Worm (Caenorhabditis elegans) whole organism, young adult: Measurements from ENCODE around the gene ceh-48.
A peak's percentile ranks its signal among the peaks of the same experiment; 100 is the strongest.

ENCODE experiments used
- F23B12.7 ChIP-seq: sonication (generic microtip); optimal IDR thresholded peaks from 2 replicates; lab custom pipeline; 2017; ENCODE audit warnings: missing genetic modification characterization, mild to moderate bottlenecking, missing compliant biosample characterization, antibody characterized with exemption, moderate library complexity; ENCODE audit not compliant: insufficient read depth
- F52B5.7 ChIP-seq: sonication (generic microtip); optimal IDR thresholded peaks from 2 replicates; lab custom pipeline; 2016; ENCODE audit warnings: mild to moderate bottlenecking, missing genetic modification characterization, missing compliant biosample characterization
- F55B11.4 ChIP-seq: sonication (generic microtip); optimal IDR thresholded peaks from 2 replicates; lab custom pipeline; 2016; ENCODE audit warnings: missing compliant biosample characterization, missing genetic modification characterization, borderline replicate concordance; ENCODE audit not compliant: insufficient read depth
- F57C9.4 ChIP-seq: sonication (generic microtip); optimal IDR thresholded peaks from 2 replicates; lab custom pipeline; 2017; ENCODE audit warnings: mild to moderate bottlenecking, missing genetic modification characterization, missing compliant biosample characterization
- T26A5.8 ChIP-seq: sonication (generic microtip); optimal IDR thresholded peaks from 2 replicates; lab custom pipeline; 2016; ENCODE audit warnings: missing genetic modification characterization, missing compliant biosample characterization
- Y67H2A.10 ChIP-seq: fragments of 200-800 bp; sonication (Bioruptor generic); conservative IDR thresholded peaks from 2 replicates; pipeline ENCODE4 v1.3.6; 2022; ENCODE audit warnings: missing genetic modification reagents, missing genetic modification characterization, missing compliant biosample characterization
- Y79H2A.3 ChIP-seq: fragments of 200-800 bp; sonication (Bioruptor generic); conservative IDR thresholded peaks from 2 replicates; pipeline ENCODE4 v1.3.6; 2022; ENCODE audit warnings: missing genetic modification reagents, missing genetic modification characterization, missing compliant biosample characterization
- attf-3 ChIP-seq: fragments of 200-800 bp; sonication (Bioruptor generic); conservative IDR thresholded peaks from 2 replicates; pipeline ENCODE4 v1.3.6; 2022; ENCODE audit warnings: missing genetic modification reagents, missing genetic modification characterization, missing compliant biosample characterization
- attf-5 ChIP-seq: fragments of 200-800 bp; sonication (Bioruptor generic); optimal IDR thresholded peaks from 2 replicates; lab custom pipeline; 2018; ENCODE audit warnings: mild to moderate bottlenecking, missing genetic modification characterization, missing compliant biosample characterization
- attf-6 ChIP-seq: fragments of 200-800 bp; sonication (Bioruptor generic); IDR thresholded peaks from 2 replicates; pipeline ENCODE4 v1.3.6; 2022; ENCODE audit warnings: missing genetic modification reagents, missing genetic modification characterization, missing compliant biosample characterization
- bed-1 ChIP-seq: fragments of 200-800 bp; sonication (Bioruptor generic); IDR thresholded peaks from 2 replicates; pipeline ENCODE4 v1.3.6; 2022; ENCODE audit warnings: missing genetic modification reagents, missing genetic modification characterization, missing compliant biosample characterization
- ccch-3 ChIP-seq: fragments of 200-800 bp; sonication (Bioruptor generic); optimal IDR thresholded peaks from 2 replicates; lab custom pipeline; 2018; ENCODE audit warnings: mild to moderate bottlenecking, missing genetic modification characterization, missing compliant biosample characterization
- ceh-100 ChIP-seq: fragments of 200-800 bp; sonication (Bioruptor generic); IDR thresholded peaks from 2 replicates; pipeline ENCODE4 v1.3.6; 2022; ENCODE audit warnings: missing genetic modification reagents, missing genetic modification characterization, missing compliant biosample characterization
- ceh-58 ChIP-seq: fragments of 200-800 bp; sonication (Bioruptor generic); IDR thresholded peaks from 2 replicates; pipeline ENCODE4 v1.3.6; 2022; ENCODE audit warnings: missing genetic modification characterization, missing compliant biosample characterization
- dox-1 ChIP-seq: fragments of 200-800 bp; sonication (Bioruptor generic); IDR thresholded peaks from 2 replicates; pipeline ENCODE4 v1.3.6; 2022; ENCODE audit warnings: missing genetic modification reagents, missing genetic modification characterization, missing compliant biosample characterization
- dpff-1 ChIP-seq: sonication (generic microtip); optimal IDR thresholded peaks from 2 replicates; lab custom pipeline; 2017; ENCODE audit warnings: mild to moderate bottlenecking, missing genetic modification characterization, missing compliant biosample characterization
- efl-1 ChIP-seq: fragments of 150-350 bp; optimal IDR thresholded peaks from 2 replicates; lab custom pipeline; 2014; ENCODE audit warnings: missing biosample characterization, missing genetic modification reagents, missing genetic modification characterization
- ekl-4 ChIP-seq: fragments of 200-800 bp; sonication (Bioruptor generic); IDR thresholded peaks from 2 replicates; pipeline ENCODE4 v1.3.6; 2022; ENCODE audit warnings: missing genetic modification reagents, missing genetic modification characterization, missing compliant biosample characterization
- him-1 ChIP-seq: sonication (generic microtip); optimal IDR thresholded peaks from 2 replicates; lab custom pipeline; 2016; ENCODE audit warnings: missing genotype, missing genetic modification reagents, missing genetic modification characterization, missing compliant biosample characterization
- hmg-1.2 ChIP-seq: fragments of 200-800 bp; sonication (Bioruptor generic); IDR thresholded peaks from 2 replicates; pipeline ENCODE4 v1.3.6; 2022; ENCODE audit warnings: missing genetic modification reagents, missing genetic modification characterization, missing compliant biosample characterization
- lag-1 ChIP-seq: fragments of 200-800 bp; sonication (Bioruptor generic); IDR thresholded peaks from 2 replicates; pipeline ENCODE4 v1.3.6; 2022; ENCODE audit warnings: missing genetic modification reagents, missing genetic modification characterization, missing compliant biosample characterization
- let-526 ChIP-seq: fragments of 200-800 bp; sonication (Bioruptor generic); IDR thresholded peaks from 2 replicates; pipeline ENCODE4 v1.3.6; 2022; ENCODE audit warnings: missing genetic modification reagents, missing genetic modification characterization, missing compliant biosample characterization
- lir-1 ChIP-seq: fragments of 200-800 bp; sonication (Bioruptor generic); conservative IDR thresholded peaks from 2 replicates; pipeline ENCODE4 v1.3.6; 2022; ENCODE audit warnings: missing genetic modification reagents, missing genetic modification characterization, missing compliant biosample characterization
- lsy-27 ChIP-seq: sonication (generic microtip); optimal IDR thresholded peaks from 2 replicates; lab custom pipeline; 2017; ENCODE audit warnings: missing genetic modification characterization, mild to moderate bottlenecking, missing compliant biosample characterization, antibody characterized with exemption, missing genotype, borderline replicate concordance; ENCODE audit not compliant: insufficient read depth
- madf-10 ChIP-seq: sonication (generic microtip); optimal IDR thresholded peaks from 2 replicates; lab custom pipeline; 2016; ENCODE audit warnings: mild to moderate bottlenecking, missing genetic modification characterization, missing compliant biosample characterization
- madf-8 ChIP-seq: fragments of 200-800 bp; sonication (Bioruptor generic); conservative IDR thresholded peaks from 2 replicates; pipeline ENCODE4 v1.3.6; 2022; ENCODE audit warnings: missing genetic modification reagents, missing genetic modification characterization, missing compliant biosample characterization
- mxl-1 ChIP-seq: sonication (generic microtip); optimal IDR thresholded peaks from 2 replicates; lab custom pipeline; 2016; ENCODE audit warnings: missing genetic modification characterization, missing compliant biosample characterization
- nfyb-1 ChIP-seq: fragments of 200-800 bp; sonication (Bioruptor generic); IDR thresholded peaks from 2 replicates; pipeline ENCODE4 v1.3.6; 2022; ENCODE audit warnings: missing genetic modification reagents, missing genetic modification characterization, missing compliant biosample characterization
- nhr-27 ChIP-seq: fragments of 200-800 bp; sonication (Bioruptor generic); optimal IDR thresholded peaks from 2 replicates; lab custom pipeline; 2018; ENCODE audit warnings: mild to moderate bottlenecking, missing genetic modification characterization, moderate library complexity, missing compliant biosample characterization
- nhr-80 ChIP-seq: sonication (generic microtip); optimal IDR thresholded peaks from 2 replicates; lab custom pipeline; 2016; ENCODE audit warnings: missing genetic modification characterization, missing compliant biosample characterization
- pbrm-1 ChIP-seq: fragments of 200-800 bp; sonication (Bioruptor generic); IDR thresholded peaks from 2 replicates; pipeline ENCODE4 v1.3.6; 2022; ENCODE audit warnings: missing genetic modification reagents, missing genetic modification characterization, missing compliant biosample characterization
- repo-1 ChIP-seq: sonication (generic microtip); optimal IDR thresholded peaks from 2 replicates; lab custom pipeline; 2017; ENCODE audit warnings: mild to moderate bottlenecking, missing genetic modification characterization, missing compliant biosample characterization
- rpc-1 ChIP-seq, 2 experiments: fragments of 150-350 bp in 1 of 2; sonication (generic microtip) in 1 of 2; optimal IDR thresholded peaks; 2 replicates each; lab custom pipeline; 2014 to 2018; ENCODE audit warnings: missing biosample characterization in 1 of 2, missing genetic modification characterization in 1 of 2, missing genetic modification reagents in 1 of 2, missing genotype in 1 of 2
- sptf-2 ChIP-seq: fragments of 200-800 bp; sonication (Bioruptor generic); optimal IDR thresholded peaks from 2 replicates; lab custom pipeline; 2018; ENCODE audit warnings: mild to moderate bottlenecking, missing genetic modification characterization, missing compliant biosample characterization
- tbp1 ChIP-seq: fragments of 200-800 bp; sonication (Bioruptor generic); optimal IDR thresholded peaks from 2 replicates; lab custom pipeline; 2018; ENCODE audit warnings: mild to moderate bottlenecking, missing genetic modification characterization, missing compliant biosample characterization
- tbx-9 ChIP-seq: sonication (generic microtip); optimal IDR thresholded peaks from 2 replicates; lab custom pipeline; 2016; ENCODE audit warnings: borderline replicate concordance, missing genetic modification characterization, inconsistent platforms, missing compliant biosample characterization
- xnd-1 ChIP-seq: sonication (generic microtip); optimal IDR thresholded peaks from 2 replicates; lab custom pipeline; 2016; ENCODE audit warnings: missing genotype, missing genetic modification reagents, missing genetic modification characterization, missing compliant biosample characterization
- ztf-18 ChIP-seq: sonication (generic microtip); optimal IDR thresholded peaks from 2 replicates; lab custom pipeline; 2016; ENCODE audit warnings: missing genotype, mild to moderate bottlenecking, missing genetic modification characterization, missing compliant biosample characterization
- ztf-28 ChIP-seq: fragments of 200-800 bp; sonication (Bioruptor generic); IDR thresholded peaks from 2 replicates; pipeline ENCODE4 v1.3.6; 2022; ENCODE audit warnings: missing genetic modification reagents, missing genetic modification characterization, missing compliant biosample characterization
- ztf-3 ChIP-seq: fragments of 200-800 bp; sonication (Bioruptor generic); optimal IDR thresholded peaks from 2 replicates; lab custom pipeline; 2018; ENCODE audit warnings: mild to moderate bottlenecking, missing genetic modification characterization, missing compliant biosample characterization

ceh-48 gene

ce11 chrIV:6839091-6839522 lies 27.2 kb downstream of the ceh-48 start (continued):
- TF ChIP-seq hmg-1.2 (GFP tag; lab: Robert Waterston, UW) (peak; percentile 77), lag-1 (no peak), ztf-28 (no peak), mxl-1 (tag; lab: Kevin White, UChicago) (no peak), sptf-2 (no peak), F57C9.4 (tag; lab: Kevin White, UChicago) (no peak), madf-8 (no peak), ceh-100 (GFP tag; lab: Robert Waterston, UW) (no peak), madf-10 (tag; lab: Kevin White, UChicago) (peak; percentile 48), F52B5.7 (tag; lab: Kevin White, UChicago) (no peak), nfyb-1 (GFP tag; lab: Robert Waterston, UW) (no peak; the same call in 1 of the 2 replicates), repo-1 (tag; lab: Kevin White, UChicago) (no peak), him-1 (tag; lab: Kevin White, UChicago) (no peak), bed-1 (GFP tag; lab: Robert Waterston, UW) (no peak), ekl-4 (GFP tag; lab: Robert Waterston, UW) (no peak), T26A5.8 (tag; lab: Kevin White, UChicago) (no peak), ztf-3 (GFP tag; lab: Kevin White, UChicago) (no peak), lir-1 (no peak), efl-1 (no peak), let-526 (no peak), dox-1 (GFP tag; lab: Robert Waterston, UW) (no peak; the same call in 1 of the 2 replicates), nhr-27 (tag; lab: Kevin White, UChicago) (no peak), Y79H2A.3 (GFP tag; lab: Robert Waterston, UW) (no peak), attf-6 (GFP tag; lab: Robert Waterston, UW) (no peak), ccch-3 (GFP tag; lab: Kevin White, UChicago) (no peak), xnd-1 (tag; lab: Kevin White, UChicago) (no peak), lsy-27 (tag; lab: Kevin White, UChicago) (no peak), tbx-9 (tag; lab: Kevin White, UChicago) (no peak), pbrm-1 (GFP tag; lab: Robert Waterston, UW) (0 out of 2 replicates have a peak, but pooled peaks have one; percentile 33), rpc-1 (optimal IDR thresholded peaks at IDR 0.05; lab: Kevin White, UChicago) (no peak), rpc-1 (tag; optimal IDR thresholded peaks at IDR 0.05; lab: Kevin White, UChicago) (no peak), ceh-58 (GFP tag; lab: Robert Waterston, UW) (no peak), attf-3 (0 out of 2 replicates have a peak, but pooled peaks have one; percentile 10), attf-5 (peak; percentile 80), Y67H2A.10 (GFP tag; lab: Robert Waterston, UW) (no peak), F23B12.7 (tag; lab: Kevin White, UChicago) (no peak), dpff-1 (tag; lab: Kevin White, UChicago) (no peak)

- TF ChIP-seq let-526: no peak
- no peak for TF ChIP-seq ztf-18 (tag; lab: Kevin White, UChicago)
- TF ChIP-seq nhr-80: no peak
- no peak for TF ChIP-seq tbp1
- TF ChIP-seq F55B11.4: no peak
- TF ChIP-seq attf-5: no peak
- TF ChIP-seq, all 124 proteins: peak for 0
Observed at ce11 chrIV:6841562-6842282, 29.8 kb downstream of the ceh-48 start.
